Fruit fly (Drosophila melanogaster): ENCODE measurements around the gene CG9664.

dm6 chr2L:3280484-3280993 is 14.0 kb downstream of the CG9664 start, which contains the start of gene OtopLb:
- TF ChIP-seq Gug (GFP tag; IDR thresholded peaks at IDR 0.05) = no peak
- no peak for TF ChIP-seq CG1621 (tag; optimal IDR thresholded peaks at IDR 0.05)
- no peak for TF ChIP-seq dac (GFP tag; optimal IDR thresholded peaks at IDR 0.05)
- no peak for TF ChIP-seq lz (GFP tag; optimal IDR thresholded peaks at IDR 0.05)

All from whole organism, prepupa.